Fruit fly (Drosophila melanogaster): Measurements from ENCODE around the gene RpL36A.

Gene RpL36A

dm6 chr2L:8034734-8035133 lies 8.0 kb downstream of the RpL36A start (continued):
- peak; percentile 59 for TF ChIP-seq nmo (GFP tag; optimal IDR thresholded peaks at IDR 0.05)
- TF ChIP-seq cas (GFP tag; IDR thresholded peaks at IDR 0.05): no peak
- TF ChIP-seq br (optimal IDR thresholded peaks at IDR 0.05): no peak
- no peak for TF ChIP-seq cad (GFP tag; optimal IDR thresholded peaks at IDR 0.05)
- TF ChIP-seq CG3726 (GFP tag; IDR thresholded peaks at IDR 0.05): 0 out of 3 replicates have a peak, but pooled peaks have one; percentile 43
- peak; percentile 85 for TF ChIP-seq sr (GFP tag; IDR thresholded peaks at IDR 0.05)
- TF ChIP-seq CG15514 (GFP tag; optimal IDR thresholded peaks at IDR 0.05): peak; percentile 29
- TF ChIP-seq CG13894 (tag; optimal IDR thresholded peaks at IDR 0.05): no peak
- peak; percentile 70; the same call in 2 of the 3 replicates for TF ChIP-seq CG34422 (GFP tag; IDR thresholded peaks at IDR 0.05)
- TF ChIP-seq CG12071 (GFP tag; optimal IDR thresholded peaks at IDR 0.05): peak; percentile 62
- no peak for TF ChIP-seq Jarid2 (GFP tag; optimal IDR thresholded peaks at IDR 0.05)
- no peak for TF ChIP-seq CG11398 (GFP tag; optimal IDR thresholded peaks at IDR 0.05)
- TF ChIP-seq CG31441 (GFP tag; IDR thresholded peaks at IDR 0.05): peak; percentile 52; the same call in 1 of the 2 replicates
- no peak for TF ChIP-seq CG2199 (GFP tag; IDR thresholded peaks at IDR 0.05)
- TF ChIP-seq CG7987 (GFP tag; optimal IDR thresholded peaks at IDR 0.05): peak; percentile 6
- peak; percentile 66 for TF ChIP-seq CG12391 (tag; optimal IDR thresholded peaks at IDR 0.05)
- TF ChIP-seq exex (tag; optimal IDR thresholded peaks at IDR 0.05): no peak
- peak; percentile 28 for TF ChIP-seq CG1647 (GFP tag; optimal IDR thresholded peaks at IDR 0.05)
- TF ChIP-seq sisA (GFP tag; IDR thresholded peaks at IDR 0.05): peak; percentile 53
- no peak for TF ChIP-seq ac (GFP tag; optimal IDR thresholded peaks at IDR 0.05)
- peak; percentile 27 for TF ChIP-seq bab2 (GFP tag; optimal IDR thresholded peaks at IDR 0.05)
- TF ChIP-seq Spps (tag; optimal IDR thresholded peaks at IDR 0.05): no peak
- TF ChIP-seq CG7357 (GFP tag; IDR thresholded peaks at IDR 0.05): peak; percentile 44; the same call in 1 of the 3 replicates
- no peak; the same call in 1 of the 2 replicates for TF ChIP-seq Ravus (GFP tag; IDR thresholded peaks at IDR 0.05)
- TF ChIP-seq odd (GFP tag; optimal IDR thresholded peaks at IDR 0.05): peak; percentile 4
- TF ChIP-seq mld (GFP tag; IDR thresholded peaks at IDR 0.05; ENCODE audit: partially characterized antibody): no peak
- no peak for TF ChIP-seq btn (GFP tag; optimal IDR thresholded peaks at IDR 0.05)
- TF ChIP-seq sqz (GFP tag; optimal IDR thresholded peaks at IDR 0.05): peak; percentile 6
- TF ChIP-seq fd64A (GFP tag; optimal IDR thresholded peaks at IDR 0.05): no peak
- TF ChIP-seq fu2 (GFP tag; optimal IDR thresholded peaks at IDR 0.05): no peak
- peak; percentile 3 for TF ChIP-seq CG6683 (GFP tag; optimal IDR thresholded peaks at IDR 0.05)
- TF ChIP-seq Ssrp (tag; optimal IDR thresholded peaks at IDR 0.05): peak; percentile 55
- peak; percentile 49; the same call in 2 of the 3 replicates for TF ChIP-seq Aef1 (GFP tag; IDR thresholded peaks at IDR 0.05)
- peak; percentile 31 for TF ChIP-seq CG9817 (tag; optimal IDR thresholded peaks at IDR 0.05)
- no peak for TF ChIP-seq NK7.1 (GFP tag; optimal IDR thresholded peaks at IDR 0.05)
- TF ChIP-seq inv (GFP tag; IDR thresholded peaks at IDR 0.05; ENCODE audit: partially characterized antibody): no peak
- TF ChIP-seq repo (GFP tag; optimal IDR thresholded peaks at IDR 0.05): no peak
- TF ChIP-seq Hr39 (optimal IDR thresholded peaks at IDR 0.05): no peak
- TF ChIP-seq lilli (GFP tag; optimal IDR thresholded peaks at IDR 0.05): peak; percentile 70
- TF ChIP-seq chm (GFP tag; IDR thresholded peaks at IDR 0.05): peak; percentile 67; the same call in 1 of the 2 replicates
- TF ChIP-seq CG5953 (GFP tag; IDR thresholded peaks at IDR 0.05): peak; percentile 53; the same call in 1 of the 2 replicates
- TF ChIP-seq az2 (GFP tag; optimal IDR thresholded peaks at IDR 0.05): peak; percentile 51
- peak; percentile 5 for TF ChIP-seq CG11723 (GFP tag; optimal IDR thresholded peaks at IDR 0.05)
- peak; percentile 49 for TF ChIP-seq org-1 (GFP tag; optimal IDR thresholded peaks at IDR 0.05)
- TF ChIP-seq cg (GFP tag; optimal IDR thresholded peaks at IDR 0.05): no peak
- no peak for TF ChIP-seq pros (GFP tag; optimal IDR thresholded peaks at IDR 0.05)
